Worm (Caenorhabditis elegans) whole organism, late embryonic: ENCODE results near the gene B0395.3.

Experiments
- T23F11.4 ChIP-seq: fragments of 200-800 bp; sonication (Bioruptor generic); optimal IDR thresholded peaks from 2 replicates; lab custom pipeline; 2018; ENCODE audit warnings: mild to moderate bottlenecking, missing genetic modification characterization, missing compliant biosample characterization
- ama-1 ChIP-seq: fragments of 150-350 bp; optimal IDR thresholded peaks from 2 replicates; lab custom pipeline; 2014
- ceh-30 ChIP-seq: fragments of 150-350 bp; optimal IDR thresholded peaks from 2 replicates; lab custom pipeline; 2014; ENCODE audit warnings: missing biosample characterization, missing genetic modification characterization
- elt-2 ChIP-seq: sonication (generic microtip); optimal IDR thresholded peaks from 2 replicates; lab custom pipeline; 2016; ENCODE audit warnings: missing genetic modification reagents, missing genetic modification characterization, missing compliant biosample characterization
- fkh-10 ChIP-seq: fragments of 150-350 bp; optimal IDR thresholded peaks from 2 replicates; lab custom pipeline; 2014; ENCODE audit warnings: missing biosample characterization, missing genetic modification reagents, missing genetic modification characterization
- fkh-6 ChIP-seq: sonication (generic microtip); optimal IDR thresholded peaks from 2 replicates; lab custom pipeline; 2016; ENCODE audit warnings: missing genetic modification characterization, missing compliant biosample characterization
- mec-3 ChIP-seq: sonication (generic microtip); optimal IDR thresholded peaks from 2 replicates; lab custom pipeline; 2016; ENCODE audit warnings: borderline replicate concordance, missing genetic modification characterization, missing compliant biosample characterization
- nfya-1 ChIP-seq: sonication (generic microtip); optimal IDR thresholded peaks from 2 replicates; lab custom pipeline; 2017; ENCODE audit warnings: missing genetic modification characterization, mild to moderate bottlenecking, missing compliant biosample characterization, antibody characterized with exemption, moderate library complexity
- nhr-11 ChIP-seq: fragments of 150-350 bp; optimal IDR thresholded peaks from 2 replicates; lab custom pipeline; 2014; ENCODE audit warnings: missing biosample characterization, missing genetic modification characterization
- pax-1 ChIP-seq: fragments of 150-350 bp; optimal IDR thresholded peaks from 2 replicates; lab custom pipeline; 2014; ENCODE audit warnings: missing biosample characterization, missing genetic modification characterization
- pha-4 ChIP-seq: fragments of 150-350 bp; optimal IDR thresholded peaks from 2 replicates; lab custom pipeline; 2018; ENCODE audit warnings: missing biosample characterization, missing genetic modification reagents, missing genetic modification characterization
- rnt-1 ChIP-seq: sonication (generic microtip); optimal IDR thresholded peaks from 2 replicates; lab custom pipeline; 2016; ENCODE audit warnings: missing genetic modification characterization, missing compliant biosample characterization
- sdc-2 ChIP-seq: sonication (generic microtip); optimal IDR thresholded peaks from 2 replicates; lab custom pipeline; 2016; ENCODE audit warnings: missing genotype, missing genetic modification characterization, missing compliant biosample characterization

ce11 chrX:15993916-15994315 is 46.1 kb downstream of the B0395.3 start:
- TF ChIP-seq sdc-2 (tag; lab: Kevin White, UChicago) (no peak), fkh-6 (no peak), ama-1 (lab: Kevin White, UChicago) (no peak), rnt-1 (no peak), pha-4 (tag; lab: Kevin White, UChicago) (no peak), ceh-30 (tag; lab: Kevin White, UChicago) (no peak), elt-2 (tag; lab: Kevin White, UChicago) (no peak), nhr-11 (tag; lab: Kevin White, UChicago) (no peak), T23F11.4 (GFP tag; lab: Kevin White, UChicago) (no peak), fkh-10 (GFP tag; lab: Kevin White, UChicago) (no peak), mec-3 (tag; lab: Kevin White, UChicago) (no peak), pax-1 (tag; lab: Kevin White, UChicago) (no peak), nfya-1 (no peak)
